Fruit fly (Drosophila melanogaster): ENCODE results near the gene AhcyL1.

DNA sequence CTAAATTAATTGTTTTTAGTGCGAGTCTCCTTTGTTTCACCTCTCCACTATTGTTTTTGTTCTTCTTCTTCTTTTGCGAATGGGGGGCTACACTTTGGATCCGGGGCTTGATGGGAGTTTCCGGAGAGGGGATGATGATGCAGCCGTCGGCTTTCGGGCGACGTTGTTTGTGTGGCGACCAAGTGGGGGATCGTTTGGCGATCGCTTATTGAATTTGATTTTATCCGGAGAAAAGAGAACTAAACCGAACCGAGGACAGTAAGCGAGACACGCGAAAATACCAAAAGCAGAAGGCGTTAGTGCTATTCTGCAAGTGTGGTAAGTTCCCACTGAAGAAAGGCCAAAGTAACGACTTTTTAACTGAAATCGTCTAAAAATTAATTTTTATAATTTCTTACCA is at the start of gene AhcyL1:
- TF ChIP-seq psq (optimal IDR thresholded peaks at IDR 0.05) (no peak), Dll (optimal IDR thresholded peaks at IDR 0.05) (no peak), pan (optimal IDR thresholded peaks at IDR 0.05) (no peak), usp (GFP tag; optimal IDR thresholded peaks at IDR 0.05) (no peak), CG8478 (optimal IDR thresholded peaks at IDR 0.05) (no peak)
